Fruit fly (Drosophila melanogaster): Measurements from ENCODE around the gene TfIIA-L.

Gene TfIIA-L

DNA sequence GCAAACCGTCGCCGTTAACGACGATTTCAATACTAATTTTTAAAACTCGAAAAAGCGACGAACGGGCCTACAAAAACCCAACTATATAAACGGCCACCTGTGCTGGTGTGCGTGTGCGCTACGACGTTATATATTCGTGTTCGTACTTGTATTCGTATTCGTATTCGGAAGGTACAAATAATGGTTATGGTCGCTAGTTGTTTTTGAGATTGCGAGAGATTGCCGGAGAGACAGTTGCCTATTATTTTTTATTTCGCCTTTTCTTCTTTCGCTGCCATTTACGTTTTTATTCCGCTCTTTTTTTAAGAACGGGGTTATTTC lies 30.9 kb downstream of the TfIIA-L start:
- TF ChIP-seq cic (GFP tag; optimal IDR thresholded peaks at IDR 0.05) = peak; percentile 30
- TF ChIP-seq Mnt (GFP tag; optimal IDR thresholded peaks at IDR 0.05) = peak; percentile 16
- no peak for TF ChIP-seq CG1620 (GFP tag; optimal IDR thresholded peaks at IDR 0.05)
- TF ChIP-seq CG33017 (tag; optimal IDR thresholded peaks at IDR 0.05) = no peak
- no peak for TF ChIP-seq CG7101 (tag; optimal IDR thresholded peaks at IDR 0.05)
- TF ChIP-seq Hr96 (GFP tag; optimal IDR thresholded peaks at IDR 0.05) = peak; percentile 4
- TF ChIP-seq CG5204 (GFP tag; optimal IDR thresholded peaks at IDR 0.05) = no peak

- TF ChIP-seq Crg-1 (GFP tag; optimal IDR thresholded peaks at IDR 0.05) (peak; percentile 41), Hr96 (GFP tag; optimal IDR thresholded peaks at IDR 0.05) (peak; percentile 70), tj (GFP tag; optimal IDR thresholded peaks at IDR 0.05) (peak; percentile 62), CG7101 (tag; optimal IDR thresholded peaks at IDR 0.05) (peak; percentile 75), Clk (GFP tag; optimal IDR thresholded peaks at IDR 0.05) (peak; percentile 59), cnc (optimal IDR thresholded peaks at IDR 0.05) (no peak), kay (GFP tag; ENCODE audit: borderline replicate concordance) (no peak), bab1 (GFP tag; optimal IDR thresholded peaks at IDR 0.05) (peak; percentile 74), CG14711 (tag; optimal IDR thresholded peaks at IDR 0.05) (peak; percentile 72), cic (GFP tag; optimal IDR thresholded peaks at IDR 0.05) (no peak), pad (GFP tag; optimal IDR thresholded peaks at IDR 0.05) (peak; percentile 48), CG1620 (GFP tag; optimal IDR thresholded peaks at IDR 0.05) (peak; percentile 67), CG33017 (tag; optimal IDR thresholded peaks at IDR 0.05) (peak; percentile 78), toe (GFP tag; optimal IDR thresholded peaks at IDR 0.05) (peak; percentile 76), ovo (GFP tag; optimal IDR thresholded peaks at IDR 0.05) (no peak), CG11617 (GFP tag; optimal IDR thresholded peaks at IDR 0.05) (peak; percentile 85), Mnt (GFP tag; optimal IDR thresholded peaks at IDR 0.05) (peak; percentile 21), CG5204 (GFP tag; optimal IDR thresholded peaks at IDR 0.05) (peak; percentile 84), CG7045 (GFP tag; optimal IDR thresholded peaks at IDR 0.05) (peak; percentile 68), CG12768 (GFP tag; optimal IDR thresholded peaks at IDR 0.05) (peak; percentile 51)
These were observed 31.4 kb downstream of the TfIIA-L start, which contains the start of gene mrt for dm6 chr3R:27282286-27282685. Gene mrt (minus strand): TSS chr3R:27282661.

dm6 chr3R:27283645-27284044 lies 32.7 kb downstream of the TfIIA-L start, which contains the start of gene CG3368:
Gene CG3368 (plus strand): TSS chr3R:27283780.
- no peak for TF ChIP-seq toe (GFP tag; optimal IDR thresholded peaks at IDR 0.05)
- TF ChIP-seq Mnt (GFP tag; optimal IDR thresholded peaks at IDR 0.05) = peak; percentile 54

DNA sequence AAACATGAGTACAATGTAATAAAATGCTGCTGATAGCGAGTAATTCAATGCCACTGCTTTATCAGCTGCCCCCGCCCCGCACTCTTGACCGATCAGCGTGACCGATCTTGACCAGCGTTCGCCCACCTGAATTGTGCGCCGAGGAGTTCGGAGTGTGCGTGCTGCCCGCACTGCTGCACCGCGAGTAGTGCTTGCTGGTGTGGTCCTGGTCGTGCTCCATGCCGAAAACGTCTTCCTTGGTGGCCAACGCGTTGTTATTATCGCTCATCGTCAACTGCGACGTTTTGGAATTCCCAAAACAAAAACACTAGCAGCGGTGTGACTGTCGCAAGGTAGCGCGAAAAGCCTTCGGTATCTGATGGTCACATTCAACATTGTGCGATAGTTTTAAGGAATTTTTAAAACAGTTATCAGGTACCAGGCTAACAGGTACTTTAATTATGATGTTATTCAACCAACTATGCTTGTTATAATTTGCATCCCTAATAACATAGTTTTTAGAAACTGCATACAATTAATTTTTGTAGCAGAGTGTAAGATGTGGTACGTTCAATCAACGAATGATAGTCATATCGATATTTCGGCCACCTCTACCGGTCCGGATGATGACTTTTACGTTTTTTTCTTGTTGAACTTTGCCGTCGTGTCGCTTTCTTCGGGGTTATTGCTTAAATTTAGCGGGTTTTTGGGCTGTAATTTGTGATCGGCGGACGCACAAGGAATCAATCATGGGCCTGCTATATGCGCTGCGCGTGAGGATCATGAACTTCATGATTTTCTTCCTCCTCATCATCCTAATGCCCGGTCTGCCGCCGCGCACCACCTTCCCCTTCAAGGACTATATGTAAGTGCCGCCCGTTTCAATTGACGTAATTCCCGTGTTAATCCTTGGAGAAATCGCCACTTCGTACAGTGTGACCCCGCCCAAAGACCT lies 37.6 kb downstream of the TfIIA-L start, which contains the start of the genes bigmax and Hmu:
TSS of gene bigmax (minus strand) at position 325 of the 934 bp plus-strand sequence.
TSS of gene Hmu (plus strand) at position 568 of the 934 bp plus-strand sequence.
- TF ChIP-seq CG1620 (GFP tag; optimal IDR thresholded peaks at IDR 0.05) (peak; percentile 81), ovo (GFP tag; optimal IDR thresholded peaks at IDR 0.05) (no peak), CG14711 (tag; optimal IDR thresholded peaks at IDR 0.05) (peak; percentile 73), kay (GFP tag; ENCODE audit: borderline replicate concordance) (no peak), CG33017 (tag; optimal IDR thresholded peaks at IDR 0.05) (peak; percentile 50), CG7045 (GFP tag; optimal IDR thresholded peaks at IDR 0.05) (peak; percentile 79), Hr96 (GFP tag; optimal IDR thresholded peaks at IDR 0.05) (peak; percentile 77), CG5204 (GFP tag; optimal IDR thresholded peaks at IDR 0.05) (peak; percentile 74), bab1 (GFP tag; optimal IDR thresholded peaks at IDR 0.05) (peak; percentile 80), pad (GFP tag; optimal IDR thresholded peaks at IDR 0.05) (peak; percentile 56), Mnt (GFP tag; optimal IDR thresholded peaks at IDR 0.05) (peak; percentile 83), toe (GFP tag; optimal IDR thresholded peaks at IDR 0.05) (peak; percentile 89), CG7101 (tag; optimal IDR thresholded peaks at IDR 0.05) (peak; percentile 78), Clk (GFP tag; optimal IDR thresholded peaks at IDR 0.05) (peak; percentile 70), Crg-1 (GFP tag; optimal IDR thresholded peaks at IDR 0.05) (peak; percentile 71), cic (GFP tag; optimal IDR thresholded peaks at IDR 0.05) (peak; percentile 78), cnc (optimal IDR thresholded peaks at IDR 0.05) (peak in 1 of 2 experiments; percentile 72), tj (GFP tag; optimal IDR thresholded peaks at IDR 0.05) (peak; percentile 96), CG12768 (GFP tag; optimal IDR thresholded peaks at IDR 0.05) (peak; percentile 34), CG11617 (GFP tag; optimal IDR thresholded peaks at IDR 0.05) (peak; percentile 71)

- TF ChIP-seq CG7101 (tag; optimal IDR thresholded peaks at IDR 0.05) (peak; percentile 7), CG12768 (GFP tag; optimal IDR thresholded peaks at IDR 0.05) (no peak), CG1620 (GFP tag; optimal IDR thresholded peaks at IDR 0.05) (no peak), ovo (GFP tag; optimal IDR thresholded peaks at IDR 0.05) (no peak), CG5204 (GFP tag; optimal IDR thresholded peaks at IDR 0.05) (no peak), pad (GFP tag; optimal IDR thresholded peaks at IDR 0.05) (no peak), toe (GFP tag; optimal IDR thresholded peaks at IDR 0.05) (no peak), CG11617 (GFP tag; optimal IDR thresholded peaks at IDR 0.05) (no peak), Crg-1 (GFP tag; optimal IDR thresholded peaks at IDR 0.05) (no peak), cic (GFP tag; optimal IDR thresholded peaks at IDR 0.05) (no peak), bab1 (GFP tag; optimal IDR thresholded peaks at IDR 0.05) (no peak), CG7045 (GFP tag; optimal IDR thresholded peaks at IDR 0.05) (no peak), Clk (GFP tag; optimal IDR thresholded peaks at IDR 0.05) (no peak), CG33017 (tag; optimal IDR thresholded peaks at IDR 0.05) (peak; percentile 19), kay (GFP tag; ENCODE audit: borderline replicate concordance) (no peak), cnc (optimal IDR thresholded peaks at IDR 0.05) (no peak), CG14711 (tag; optimal IDR thresholded peaks at IDR 0.05) (peak; percentile 1), Mnt (GFP tag; optimal IDR thresholded peaks at IDR 0.05) (no peak), tj (GFP tag; optimal IDR thresholded peaks at IDR 0.05) (no peak), Hr96 (GFP tag; optimal IDR thresholded peaks at IDR 0.05) (no peak)
These were observed 38.7 kb downstream of the TfIIA-L start for dm6 chr3R:27289638-27290037.

Data from whole organism, adult.